Fruit fly (Drosophila melanogaster) whole organism, embryonic: Measurements from ENCODE around the gene CG33090.
A peak's percentile ranks its signal among the peaks of the same experiment; 100 is the strongest.

ENCODE experiments used
- Atf-2 ChIP-seq: fragments of 200-800 bp; sonication (Bioruptor generic); optimal IDR thresholded peaks from 2 replicates; lab custom pipeline; 2016; ENCODE audit warnings: missing biosample characterization, missing genetic modification characterization
- CG11695 ChIP-seq: fragments of 200-800 bp; sonication (Bioruptor generic); IDR thresholded peaks from 3 replicates; pipeline ENCODE4 v1.3.6; 2022; ENCODE audit warnings: missing biosample characterization, missing genetic modification characterization
- CG11696 ChIP-seq: fragments of 200-800 bp; sonication (Bioruptor generic); IDR thresholded peaks from 2 replicates; pipeline ENCODE4 v1.3.6; 2022; ENCODE audit warnings: missing biosample characterization, missing genetic modification characterization
- CG12744 ChIP-seq: fragments of 200-800 bp; sonication (Bioruptor generic); optimal IDR thresholded peaks from 2 replicates; lab custom pipeline; 2016; ENCODE audit warnings: missing biosample characterization, missing genetic modification characterization
- CG17802 ChIP-seq: fragments of 200-800 bp; sonication (Bioruptor generic); optimal IDR thresholded peaks from 2 replicates; lab custom pipeline; 2018; ENCODE audit warnings: missing biosample characterization, mild to moderate bottlenecking, missing genetic modification characterization, moderate library complexity
- CG1792 ChIP-seq: fragments of 200-800 bp; sonication (Bioruptor generic); optimal IDR thresholded peaks from 2 replicates; lab custom pipeline; 2016; ENCODE audit warnings: missing biosample characterization, missing genetic modification characterization
- CG18599 ChIP-seq: fragments of 200-800 bp; sonication (Bioruptor generic); optimal IDR thresholded peaks from 3 replicates; lab custom pipeline; 2017; ENCODE audit warnings: missing biosample characterization, missing genetic modification characterization, mild to moderate bottlenecking, moderate library complexity, missing genetic modification reagents
- CG2889 ChIP-seq: fragments of 200-800 bp; sonication (Bioruptor generic); IDR thresholded peaks from 3 replicates; pipeline ENCODE4 v1.3.6; 2022; ENCODE audit warnings: missing biosample characterization, missing genetic modification characterization
- CG31388 ChIP-seq: fragments of 200-800 bp; sonication (Bioruptor generic); optimal IDR thresholded peaks from 2 replicates; lab custom pipeline; 2016; ENCODE audit warnings: missing biosample characterization, missing genetic modification characterization
- CG32532 ChIP-seq: fragments of 200-800 bp; sonication (Bioruptor generic); IDR thresholded peaks from 2 replicates; pipeline ENCODE4 v1.3.6; 2022; ENCODE audit warnings: missing biosample characterization, missing genetic modification characterization
- CG33557 ChIP-seq: fragments of 200-800 bp; sonication (Bioruptor generic); optimal IDR thresholded peaks from 2 replicates; lab custom pipeline; 2019; ENCODE audit warnings: missing biosample characterization, mild to moderate bottlenecking, missing genetic modification characterization, moderate library complexity
- CG42726 ChIP-seq: fragments of 200-800 bp; sonication (Bioruptor generic); IDR thresholded peaks from 2 replicates; pipeline ENCODE4 v1.3.6; 2022; ENCODE audit warnings: missing biosample characterization, missing genetic modification characterization; ENCODE audit not compliant: partially characterized antibody
- CG43689 ChIP-seq: fragments of 200-800 bp; sonication (Bioruptor generic); IDR thresholded peaks from 2 replicates; pipeline ENCODE4 v1.3.6; 2022; ENCODE audit warnings: missing biosample characterization, missing genetic modification characterization
- CG6683 ChIP-seq: fragments of 200-800 bp; sonication (Bioruptor generic); optimal IDR thresholded peaks from 2 replicates; lab custom pipeline; 2017; ENCODE audit warnings: missing biosample characterization, mild to moderate bottlenecking, missing genetic modification characterization, missing genetic modification reagents
- CG8478 ChIP-seq: fragments of >200 bp; optimal IDR thresholded peaks from 2 replicates; lab custom pipeline; 2018
- Camta ChIP-seq: fragments of 200-800 bp; sonication (Bioruptor generic); optimal IDR thresholded peaks from 2 replicates; lab custom pipeline; 2016; ENCODE audit warnings: missing biosample characterization, missing genetic modification characterization
- Chrac-16 ChIP-seq: fragments of 200-800 bp; sonication (Bioruptor generic); optimal IDR thresholded peaks from 3 replicates; lab custom pipeline; 2016; ENCODE audit warnings: missing biosample characterization, missing genetic modification characterization
- Dp ChIP-seq: fragments of 200-800 bp; sonication (Bioruptor generic); optimal IDR thresholded peaks from 2 replicates; lab custom pipeline; 2018; ENCODE audit warnings: missing biosample characterization, mild to moderate bottlenecking, missing genetic modification characterization, moderate library complexity
- Dref ChIP-seq: fragments of 200-800 bp; sonication (Bioruptor generic); IDR thresholded peaks from 2 replicates; pipeline ENCODE4 v1.3.6; 2022; ENCODE audit warnings: missing biosample characterization, missing genetic modification characterization
- Fer3 ChIP-seq: fragments of 200-800 bp; sonication (Bioruptor generic); optimal IDR thresholded peaks from 2 replicates; lab custom pipeline; 2018; ENCODE audit warnings: missing biosample characterization, mild to moderate bottlenecking, missing genetic modification characterization, moderate library complexity
- Hr3 ChIP-seq: fragments of 200-800 bp; sonication (Bioruptor generic); optimal IDR thresholded peaks from 3 replicates; lab custom pipeline; 2016; ENCODE audit warnings: missing biosample characterization, missing genetic modification characterization
- Jarid2 ChIP-seq: fragments of 200-800 bp; sonication (Bioruptor generic); optimal IDR thresholded peaks from 3 replicates; lab custom pipeline; 2017; ENCODE audit warnings: mild to moderate bottlenecking, missing biosample characterization, missing genetic modification reagents, missing genetic modification characterization
- MTF-1 ChIP-seq: fragments of 200-800 bp; sonication (Bioruptor generic); optimal IDR thresholded peaks from 2 replicates; lab custom pipeline; 2018; ENCODE audit warnings: missing biosample characterization, mild to moderate bottlenecking, missing genetic modification characterization, borderline replicate concordance
- PHDP ChIP-seq: fragments of 200-800 bp; sonication (Bioruptor generic); optimal IDR thresholded peaks from 3 replicates; lab custom pipeline; 2018; ENCODE audit warnings: missing biosample characterization, mild to moderate bottlenecking, missing genetic modification characterization, moderate library complexity
- Ravus ChIP-seq: fragments of 200-800 bp; sonication (Bioruptor generic); IDR thresholded peaks from 2 replicates; pipeline ENCODE4 v1.3.6; 2022; ENCODE audit warnings: missing biosample characterization, missing genetic modification characterization
- Sry-β ChIP-seq: fragments of 200-800 bp; sonication (Bioruptor generic); optimal IDR thresholded peaks from 2 replicates; lab custom pipeline; 2018; ENCODE audit warnings: missing biosample characterization, mild to moderate bottlenecking, missing genetic modification characterization, moderate library complexity
- Ssrp ChIP-seq: fragments of 200-800 bp; sonication (Bioruptor generic); optimal IDR thresholded peaks from 2 replicates; lab custom pipeline; 2018; ENCODE audit warnings: missing biosample characterization, mild to moderate bottlenecking, missing genetic modification characterization, moderate library complexity
- Stat92E ChIP-seq, 3 experiments: fragments of >200 bp in 2 of 3; fragments of 200-800 bp in 1 of 3; sonication (Bioruptor generic) in 1 of 3; optimal IDR thresholded peaks; 2 replicates each; lab custom pipeline; 2017 to 2019; ENCODE audit warnings: missing biosample characterization in 3 of 3, missing genetic modification characterization in 3 of 3, mild to moderate bottlenecking in 1 of 3, moderate library complexity in 1 of 3
- Taf1 ChIP-seq: fragments of 200-800 bp; sonication (Bioruptor generic); IDR thresholded peaks from 2 replicates; pipeline ENCODE4 v1.3.6; 2022; ENCODE audit warnings: missing biosample characterization, missing genetic modification characterization
- abd-A ChIP-seq: fragments of 200-800 bp; sonication (Bioruptor generic); optimal IDR thresholded peaks from 3 replicates; lab custom pipeline; 2019; ENCODE audit warnings: missing biosample characterization, mild to moderate bottlenecking, missing genetic modification characterization, moderate library complexity
- aop ChIP-seq: fragments of 200-800 bp; sonication (Bioruptor generic); IDR thresholded peaks from 2 replicates; pipeline ENCODE4 v1.3.6; 2022; ENCODE audit warnings: missing biosample characterization, missing genetic modification characterization
- chinmo ChIP-seq: fragments of 200-800 bp; sonication (Bioruptor generic); IDR thresholded peaks from 4 replicates; pipeline ENCODE4 v1.3.6; 2022; ENCODE audit warnings: missing biosample characterization, missing genetic modification characterization; ENCODE audit not compliant: partially characterized antibody
- chm ChIP-seq: fragments of 200-800 bp; sonication (Bioruptor generic); IDR thresholded peaks from 2 replicates; pipeline ENCODE4 v1.3.6; 2022; ENCODE audit warnings: missing biosample characterization, missing genetic modification characterization
- corto ChIP-seq: fragments of 200-800 bp; sonication (Bioruptor generic); optimal IDR thresholded peaks from 2 replicates; lab custom pipeline; 2016; ENCODE audit warnings: missing biosample characterization, mild to moderate bottlenecking, missing genetic modification characterization, moderate library complexity
- ftz-f1 ChIP-seq: fragments of 200-800 bp; sonication (Bioruptor generic); optimal IDR thresholded peaks from 2 replicates; lab custom pipeline; 2016; ENCODE audit warnings: missing biosample characterization, missing genetic modification characterization
- gsb ChIP-seq: fragments of 200-800 bp; sonication (Bioruptor generic); IDR thresholded peaks from 2 replicates; pipeline ENCODE4 v1.3.6; 2022; ENCODE audit warnings: missing biosample characterization, missing genetic modification characterization
- kay ChIP-seq: fragments of 200-800 bp; sonication (Bioruptor generic); optimal IDR thresholded peaks from 2 replicates; lab custom pipeline; 2016; ENCODE audit warnings: missing biosample characterization, missing genetic modification characterization
- lab ChIP-seq: fragments of 200-800 bp; sonication (Bioruptor generic); optimal IDR thresholded peaks from 3 replicates; lab custom pipeline; 2017; ENCODE audit warnings: missing biosample characterization, missing genetic modification characterization, mild to moderate bottlenecking, moderate library complexity, missing genetic modification reagents
- psq ChIP-seq: fragments of 200-800 bp; sonication (Bioruptor generic); optimal IDR thresholded peaks from 2 replicates; lab custom pipeline; 2017; ENCODE audit warnings: missing biosample characterization, missing genetic modification characterization
- ranshi ChIP-seq: fragments of 200-800 bp; sonication (Bioruptor generic); IDR thresholded peaks from 2 replicates; pipeline ENCODE4 v1.3.6; 2022; ENCODE audit warnings: missing biosample characterization, missing genetic modification characterization
- schlank ChIP-seq: fragments of 200-800 bp; sonication (Bioruptor generic); optimal IDR thresholded peaks from 2 replicates; lab custom pipeline; 2018; ENCODE audit warnings: missing biosample characterization, mild to moderate bottlenecking, missing genetic modification characterization
- shn ChIP-seq: fragments of 200-800 bp; sonication (Bioruptor generic); optimal IDR thresholded peaks from 3 replicates; lab custom pipeline; 2016; ENCODE audit warnings: missing biosample characterization, missing genetic modification characterization
- slp2 ChIP-seq: fragments of 200-800 bp; sonication (Bioruptor generic); optimal IDR thresholded peaks from 2 replicates; lab custom pipeline; 2016; ENCODE audit warnings: missing biosample characterization, missing genetic modification characterization
- sob ChIP-seq: fragments of 200-800 bp; sonication (Bioruptor generic); IDR thresholded peaks from 2 replicates; pipeline ENCODE4 v1.3.6; 2022; ENCODE audit warnings: missing biosample characterization, missing genetic modification characterization
- ssp ChIP-seq: fragments of 200-800 bp; sonication (Bioruptor generic); IDR thresholded peaks from 2 replicates; pipeline ENCODE4 v1.3.6; 2022; ENCODE audit warnings: missing biosample characterization, missing genetic modification characterization
- ttk ChIP-seq: fragments of 200-800 bp; sonication (Bioruptor generic); IDR thresholded peaks from 2 replicates; pipeline ENCODE4 v2.1.2; 2022; ENCODE audit warnings: missing biosample characterization, missing genetic modification characterization
- twi ChIP-seq: fragments of 200-800 bp; optimal IDR thresholded peaks from 2 replicates; lab custom pipeline; 2019; ENCODE audit warnings: missing biosample characterization, mild to moderate bottlenecking, missing genetic modification characterization, moderate library complexity
- usp ChIP-seq: fragments of >200 bp; optimal IDR thresholded peaks from 2 replicates; lab custom pipeline; 2017; ENCODE audit warnings: missing biosample characterization, missing genetic modification characterization
- zen ChIP-seq: fragments of 200-800 bp; sonication (Bioruptor generic); optimal IDR thresholded peaks from 3 replicates; lab custom pipeline; 2018; ENCODE audit warnings: missing biosample characterization, mild to moderate bottlenecking, missing genetic modification characterization, moderate library complexity

The CG33090 gene

DNA sequence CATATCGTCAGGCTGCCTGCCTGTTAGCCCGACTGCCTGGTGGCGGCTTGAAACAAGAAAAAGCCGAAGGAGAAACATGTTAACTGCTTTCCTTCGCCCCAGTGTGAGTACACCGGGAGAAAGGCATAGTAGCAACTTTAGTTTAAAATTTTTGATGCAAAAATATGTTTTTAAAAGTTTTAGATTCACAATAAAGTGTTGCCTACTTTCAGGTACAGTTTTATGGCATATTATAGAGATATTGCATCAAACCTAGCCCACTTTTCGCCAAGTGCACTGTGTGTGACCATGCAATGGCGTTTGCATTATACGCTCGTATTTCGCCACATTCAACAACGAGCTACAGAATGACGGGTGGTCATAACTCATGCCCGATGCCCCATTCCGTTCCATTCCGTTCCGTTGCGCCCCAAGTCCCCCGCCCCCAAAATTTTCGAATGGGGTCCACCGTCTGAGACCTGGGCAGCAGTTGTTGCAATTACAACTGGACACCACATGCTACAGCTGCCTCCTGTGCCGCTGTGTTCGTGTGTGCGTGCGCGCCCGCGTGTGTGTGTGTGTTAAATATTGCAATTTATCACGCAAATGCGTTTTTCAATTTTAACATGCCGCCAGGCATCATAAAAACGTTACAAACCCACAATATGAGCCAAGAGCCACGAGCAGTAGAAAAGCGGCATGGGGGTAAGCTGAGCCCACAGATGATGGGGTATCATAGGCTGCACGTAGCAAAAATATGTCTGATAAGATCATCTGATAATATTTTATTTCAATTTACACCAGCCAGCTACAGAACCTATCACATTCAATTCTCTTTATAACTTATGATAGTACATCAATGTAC is 36.2 kb downstream of the CG33090 start (continued):
- TF ChIP-seq twi (tag; lab: Kevin White, UChicago) = peak; percentile 4
- TF ChIP-seq Dp (GFP tag; lab: Kevin White, UChicago) = no peak
- no peak for TF ChIP-seq Camta (GFP tag; lab: Kevin White, UChicago)
- TF ChIP-seq CG43689 = no peak
- TF ChIP-seq Ravus = no peak
- no peak for TF ChIP-seq ranshi (GFP tag; lab: Robert Waterston, UW)
- TF ChIP-seq Atf-2 = peak; percentile 13
- TF ChIP-seq Taf1 (GFP tag; lab: Robert Waterston, UW) = no peak
- no peak for TF ChIP-seq Dref (GFP tag; lab: Robert Waterston, UW)
- no peak for TF ChIP-seq ssp (GFP tag; lab: Robert Waterston, UW)
- peak; percentile 91 for TF ChIP-seq corto (GFP tag; lab: Kevin White, UChicago)
- TF ChIP-seq CG18599 (GFP tag; lab: Kevin White, UChicago) = no peak
- TF ChIP-seq CG17802 = no peak
- TF ChIP-seq aop (GFP tag; lab: Robert Waterston, UW) = no peak
- TF ChIP-seq kay (GFP tag; lab: Kevin White, UChicago) = no peak
- no peak for TF ChIP-seq CG6683 (GFP tag; lab: Kevin White, UChicago)
- no peak for TF ChIP-seq CG1792 (GFP tag; lab: Kevin White, UChicago)
- no peak for TF ChIP-seq abd-A (tag; lab: Kevin White, UChicago)
- TF ChIP-seq Hr3 (GFP tag; lab: Kevin White, UChicago) = no peak
- no peak for TF ChIP-seq Sry-β (GFP tag; lab: Kevin White, UChicago)
- TF ChIP-seq ftz-f1 (GFP tag; lab: Kevin White, UChicago) = no peak
- no peak for TF ChIP-seq CG11695 (GFP tag; lab: Robert Waterston, UW)
- TF ChIP-seq CG32532 (GFP tag; lab: Robert Waterston, UW) = no peak
- TF ChIP-seq Chrac-16 (GFP tag; lab: Kevin White, UChicago) = peak; percentile 6
- TF ChIP-seq chinmo (GFP tag; lab: Robert Waterston, UW) = 0 out of 4 replicates have a peak, but pooled peaks have one; percentile 8
- TF ChIP-seq PHDP (tag; lab: Kevin White, UChicago) = no peak
- TF ChIP-seq zen = peak; percentile 62
- no peak for TF ChIP-seq CG42726 (GFP tag; lab: Robert Waterston, UW)
- TF ChIP-seq CG8478 (lab: Kevin White, UChicago) = no peak
- peak; percentile 34 for TF ChIP-seq lab (GFP tag; lab: Kevin White, UChicago)
- TF ChIP-seq CG11696 = peak; percentile 16; the same call in 1 of the 2 replicates
- TF ChIP-seq psq (GFP tag; lab: Kevin White, UChicago) = no peak
- no peak for TF ChIP-seq MTF-1 (GFP tag; lab: Kevin White, UChicago)
- TF ChIP-seq shn (GFP tag; lab: Kevin White, UChicago) = peak; percentile 6
- no peak for TF ChIP-seq Fer3 (tag; lab: Kevin White, UChicago)
- no peak for TF ChIP-seq Stat92E (GFP tag; optimal IDR thresholded peaks at IDR 0.05; lab: Kevin White, UChicago)
- TF ChIP-seq Jarid2 = peak; percentile 25
- TF ChIP-seq chm (GFP tag; lab: Robert Waterston, UW) = no peak
- no peak for TF ChIP-seq usp
- peak; percentile 13 for TF ChIP-seq CG12744 (GFP tag; lab: Kevin White, UChicago)
- TF ChIP-seq CG2889 (GFP tag; lab: Robert Waterston, UW) = 0 out of 3 replicates have a peak, but pooled peaks have one; percentile 47
- TF ChIP-seq gsb (GFP tag; lab: Robert Waterston, UW) = no peak
- peak; percentile 49; the same call in 1 of the 2 replicates for TF ChIP-seq ttk (GFP tag; lab: Robert Waterston, UW)
- peak; percentile 30 for TF ChIP-seq Ssrp (tag; lab: Kevin White, UChicago)
- no peak for TF ChIP-seq slp2 (GFP tag; lab: Kevin White, UChicago)
- no peak for TF ChIP-seq CG31388 (GFP tag; lab: Kevin White, UChicago)
- no peak for TF ChIP-seq schlank (tag; lab: Kevin White, UChicago)
- no peak for TF ChIP-seq CG33557 (GFP tag; lab: Kevin White, UChicago)
- TF ChIP-seq sob (GFP tag; lab: Robert Waterston, UW) = no peak
